Fruit fly (Drosophila melanogaster): ENCODE data around the gene CG11109.

Gene CG11109

dm6 chr3L:22868070-22868469 lies 3.9 kb upstream of the CG11109 start, which contains the start of gene EMC4 (continued):
- TF ChIP-seq CG17568 (GFP tag; optimal IDR thresholded peaks at IDR 0.05) (peak; percentile 8), HLH4C (GFP tag; IDR thresholded peaks at IDR 0.05; ENCODE audit: partially characterized antibody) (peak; percentile 72), trh (GFP tag; optimal IDR thresholded peaks at IDR 0.05) (no peak), Jarid2 (GFP tag; optimal IDR thresholded peaks at IDR 0.05) (no peak), HLH3B (GFP tag; IDR thresholded peaks at IDR 0.05) (no peak; the same call in 1 of the 2 replicates), PHDP (tag; optimal IDR thresholded peaks at IDR 0.05) (peak; percentile 15), CG6765 (GFP tag; optimal IDR thresholded peaks at IDR 0.05) (no peak), Xrp1 (GFP tag; IDR thresholded peaks at IDR 0.05) (peak; percentile 38), Med (GFP tag) (peak; percentile 96), CG9932 (GFP tag; IDR thresholded peaks at IDR 0.05) (peak; percentile 73), Sox100B (GFP tag; optimal IDR thresholded peaks at IDR 0.05) (no peak), BEAF-32 (GFP tag; optimal IDR thresholded peaks at IDR 0.05) (peak; percentile 74), CG8478 (optimal IDR thresholded peaks at IDR 0.05) (no peak), vnd (GFP tag; IDR thresholded peaks at IDR 0.05; ENCODE audit: partially characterized antibody) (no peak), rib (GFP tag; IDR thresholded peaks at IDR 0.05) (peak; percentile 50; the same call in 1 of the 2 replicates), Myb (GFP tag; optimal IDR thresholded peaks at IDR 0.05) (peak; percentile 51), CG18011 (GFP tag; optimal IDR thresholded peaks at IDR 0.05) (peak; percentile 84), CG7839 (tag; optimal IDR thresholded peaks at IDR 0.05) (peak; percentile 40), CG15479 (GFP tag; optimal IDR thresholded peaks at IDR 0.05) (no peak), Ssrp (tag; optimal IDR thresholded peaks at IDR 0.05) (no peak), onecut (GFP tag; IDR thresholded peaks at IDR 0.05) (peak; percentile 35), slbo (GFP tag; IDR thresholded peaks at IDR 0.05) (peak; percentile 62; the same call in 1 of the 2 replicates), Hsf (GFP tag; optimal IDR thresholded peaks at IDR 0.05) (peak; percentile 61), CG14014 (GFP tag; IDR thresholded peaks at IDR 0.05) (peak; percentile 44; the same call in 1 of the 2 replicates), ap (GFP tag; IDR thresholded peaks at IDR 0.05) (no peak), YL-1 (GFP tag; optimal IDR thresholded peaks at IDR 0.05) (peak; percentile 96), NC2β (GFP tag; optimal IDR thresholded peaks at IDR 0.05) (peak; percentile 14), dpn (GFP tag; optimal IDR thresholded peaks at IDR 0.05) (peak; percentile 53 to 62), Kr (GFP tag; optimal IDR thresholded peaks at IDR 0.05) (no peak), lab (GFP tag; optimal IDR thresholded peaks at IDR 0.05) (peak; percentile 46), mam (GFP tag; optimal IDR thresholded peaks at IDR 0.05) (peak; percentile 70), CG17361 (GFP tag; IDR thresholded peaks at IDR 0.05) (peak; percentile 27; the same call in 1 of the 3 replicates), CG2120 (GFP tag; optimal IDR thresholded peaks at IDR 0.05) (peak; percentile 76), zfh2 (GFP tag; optimal IDR thresholded peaks at IDR 0.05) (peak; percentile 62), cg (GFP tag; optimal IDR thresholded peaks at IDR 0.05) (no peak), gfzf (GFP tag; optimal IDR thresholded peaks at IDR 0.05) (peak; percentile 21), CG8290 (GFP tag; optimal IDR thresholded peaks at IDR 0.05) (no peak), CG8290 (tag; optimal IDR thresholded peaks at IDR 0.05) (peak in 1 of 2 experiments; percentile 73), CG2129 (GFP tag; IDR thresholded peaks at IDR 0.05; ENCODE audit: partially characterized antibody) (0 out of 2 replicates have a peak, but pooled peaks have one; percentile 20), CG7963 (GFP tag; IDR thresholded peaks at IDR 0.05; ENCODE audit: partially characterized antibody) (peak; percentile 50; the same call in 1 of the 3 replicates), gsb-n (tag; optimal IDR thresholded peaks at IDR 0.05) (peak; percentile 11), tx (GFP tag; optimal IDR thresholded peaks at IDR 0.05) (peak; percentile 46), Sry-β (GFP tag; optimal IDR thresholded peaks at IDR 0.05) (no peak), CG9609 (GFP tag; optimal IDR thresholded peaks at IDR 0.05) (peak; percentile 40), unc-4 (GFP tag; IDR thresholded peaks at IDR 0.05; ENCODE audit: partially characterized antibody) (peak; percentile 72), mld (GFP tag; IDR thresholded peaks at IDR 0.05; ENCODE audit: partially characterized antibody) (no peak), CG34376 (GFP tag; optimal IDR thresholded peaks at IDR 0.05) (peak; percentile 53), CG12659 (GFP tag; optimal IDR thresholded peaks at IDR 0.05) (peak; percentile 60), CG12942 (GFP tag; optimal IDR thresholded peaks at IDR 0.05) (peak; percentile 23), ewg (GFP tag; optimal IDR thresholded peaks at IDR 0.05) (peak; percentile 20)

All from whole organism, embryonic.